Fruit fly (Drosophila melanogaster): Measurements from ENCODE around the gene Lam.

The Lam gene

DNA sequence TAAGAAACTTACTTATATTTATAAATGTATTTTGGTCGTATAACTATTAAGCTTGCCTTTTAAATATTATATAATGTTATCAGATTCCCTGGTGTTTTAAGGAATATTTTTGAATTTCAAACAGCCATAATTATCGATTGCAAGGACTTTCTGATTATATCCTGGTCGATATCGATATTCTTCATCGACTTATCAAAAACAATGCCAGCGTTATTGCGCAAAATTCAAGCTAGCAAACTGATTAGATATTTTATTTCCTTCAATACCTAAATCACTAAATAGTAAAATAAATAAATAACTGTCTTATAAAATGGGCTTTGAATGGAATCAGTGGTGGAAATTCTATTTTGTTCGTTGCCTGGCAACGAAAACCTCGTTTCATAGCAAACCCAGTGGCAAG is 24.9 kb upstream of the Lam start, which contains the start of gene CG14020:
Gene CG14020, plus strand, starts transcription at position 345 of the 400 bp plus-strand sequence.
- TF ChIP-seq psq (optimal IDR thresholded peaks at IDR 0.05) (no peak), Sin3A (optimal IDR thresholded peaks at IDR 0.05) (no peak), ttk (optimal IDR thresholded peaks at IDR 0.05) (no peak), Myc (optimal IDR thresholded peaks at IDR 0.05) (no peak), h (optimal IDR thresholded peaks at IDR 0.05) (no peak), insv (optimal IDR thresholded peaks at IDR 0.05) (no peak)

DNA sequence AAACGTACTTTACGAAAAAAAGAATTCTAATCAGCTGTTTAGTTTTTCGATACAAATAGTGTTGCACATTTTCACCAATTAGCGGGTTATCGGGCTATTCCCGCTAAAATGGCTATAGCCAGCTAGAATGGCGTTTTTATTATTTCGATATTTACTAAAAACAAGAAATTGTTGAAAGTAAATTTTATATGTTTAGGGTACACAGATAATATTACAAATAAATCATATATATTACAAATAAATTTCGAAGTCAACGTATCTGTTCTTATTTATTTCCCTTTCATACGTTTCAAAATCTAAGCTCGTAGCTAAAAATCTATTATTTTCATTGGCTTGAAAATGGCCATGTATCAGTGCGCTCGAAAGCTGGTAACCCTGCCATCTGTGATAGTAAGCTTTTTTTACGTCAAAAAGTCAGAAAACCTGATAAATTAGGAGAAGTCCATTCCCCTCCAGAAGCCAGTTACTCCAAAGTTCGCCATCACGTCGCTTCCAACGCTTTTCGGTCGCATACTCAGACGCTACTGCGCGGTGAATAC is 22.4 kb upstream of the Lam start, which contains the start of the genes CG7382 and cl:
Gene CG7382, minus strand, starts transcription at position 51 of the 539 bp plus-strand sequence.
Gene cl, plus strand, starts transcription at position 290 of the 539 bp plus-strand sequence.
- TF ChIP-seq h (optimal IDR thresholded peaks at IDR 0.05) (no peak), insv (optimal IDR thresholded peaks at IDR 0.05) (no peak), Myc (optimal IDR thresholded peaks at IDR 0.05) (no peak), ttk (optimal IDR thresholded peaks at IDR 0.05) (no peak), Sin3A (optimal IDR thresholded peaks at IDR 0.05) (no peak), psq (optimal IDR thresholded peaks at IDR 0.05) (no peak)

DNA sequence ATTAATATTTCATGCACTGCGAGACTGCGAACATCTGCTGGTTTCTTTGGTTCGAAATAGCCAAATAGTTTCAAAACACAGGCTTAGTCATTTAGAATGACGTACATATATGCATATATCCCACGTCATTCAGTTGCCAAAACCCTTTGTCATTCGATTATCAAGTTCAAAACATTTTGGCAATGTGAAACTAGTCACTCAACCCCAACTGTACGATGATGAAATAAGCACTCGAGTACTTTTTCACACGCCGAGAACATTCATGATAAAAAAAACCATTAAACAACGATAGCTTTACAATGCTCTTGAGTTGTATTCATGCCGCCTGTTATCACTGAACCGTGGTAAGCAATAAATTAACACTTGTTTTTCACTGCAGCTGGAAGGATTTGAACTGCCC is 21.5 kb upstream of the Lam start:
- no peak for TF ChIP-seq Myc (optimal IDR thresholded peaks at IDR 0.05)
- no peak for TF ChIP-seq ttk (optimal IDR thresholded peaks at IDR 0.05)
- TF ChIP-seq Sin3A (optimal IDR thresholded peaks at IDR 0.05): no peak
- no peak for TF ChIP-seq insv (optimal IDR thresholded peaks at IDR 0.05)
- TF ChIP-seq psq (optimal IDR thresholded peaks at IDR 0.05): no peak
- no peak for TF ChIP-seq h (optimal IDR thresholded peaks at IDR 0.05)

DNA sequence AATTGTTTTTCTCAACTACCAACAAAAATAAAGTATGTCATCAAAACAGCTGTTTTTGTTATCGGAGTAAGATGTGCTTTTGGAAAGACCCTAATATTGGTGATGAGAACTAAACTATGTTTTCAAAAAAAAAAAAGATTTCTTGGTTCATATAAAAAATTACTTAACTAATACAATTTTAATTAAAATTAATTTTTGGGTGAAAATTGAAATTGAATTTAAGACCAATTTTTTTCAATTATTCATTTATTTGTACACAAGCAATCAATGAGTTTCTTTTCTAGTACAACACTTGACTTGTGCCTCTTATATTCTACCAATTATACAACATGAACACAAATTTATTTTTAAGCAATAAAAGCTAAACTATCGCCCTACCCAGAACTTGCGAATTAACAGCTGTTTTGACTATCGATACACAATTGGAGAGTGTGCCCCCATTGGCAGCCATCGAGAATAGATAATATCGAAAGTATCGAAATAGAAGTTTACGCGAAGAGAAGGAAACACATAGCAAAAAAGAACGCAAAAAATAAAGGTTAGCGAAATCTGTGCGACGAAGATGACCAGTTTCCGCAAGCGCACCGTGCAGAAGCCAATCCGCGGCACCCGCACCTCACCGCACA is 18.3 kb upstream of the Lam start, which contains the start of the genes Vps52 and Elp4:
Gene Vps52, minus strand, starts transcription at position 51 of the 626 bp plus-strand sequence.
Gene Elp4, plus strand, starts transcription at position 292 of the 626 bp plus-strand sequence.
- TF ChIP-seq ttk (optimal IDR thresholded peaks at IDR 0.05) (no peak), psq (optimal IDR thresholded peaks at IDR 0.05) (no peak), h (optimal IDR thresholded peaks at IDR 0.05) (no peak), Myc (optimal IDR thresholded peaks at IDR 0.05) (no peak), insv (optimal IDR thresholded peaks at IDR 0.05) (no peak), Sin3A (optimal IDR thresholded peaks at IDR 0.05) (no peak)

DNA sequence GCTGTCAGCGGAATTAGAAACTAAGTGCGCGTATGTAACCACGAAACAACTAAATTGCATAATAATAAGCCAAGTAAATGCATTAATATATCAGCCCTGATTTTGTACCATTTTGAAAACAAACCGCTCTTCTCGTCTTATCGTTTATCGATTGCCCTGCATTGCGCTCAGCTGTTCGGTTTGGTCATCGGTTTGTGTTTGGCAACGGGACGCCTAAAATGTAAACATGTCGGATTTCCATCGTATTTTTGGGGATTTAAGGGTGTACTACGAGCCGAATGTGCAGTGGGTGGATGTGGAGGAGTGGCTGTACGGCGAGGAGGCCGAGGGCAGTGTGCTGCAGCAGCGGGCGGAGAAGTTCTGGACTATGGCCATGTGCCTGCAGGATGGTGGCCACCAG is 16.6 kb upstream of the Lam start, which contains the start of gene Cap-D3:
Gene Cap-D3, plus strand, starts transcription at position 183 of the 400 bp plus-strand sequence.
- TF ChIP-seq psq (optimal IDR thresholded peaks at IDR 0.05): no peak
- TF ChIP-seq h (optimal IDR thresholded peaks at IDR 0.05): no peak
- no peak for TF ChIP-seq insv (optimal IDR thresholded peaks at IDR 0.05)
- TF ChIP-seq Sin3A (optimal IDR thresholded peaks at IDR 0.05): no peak
- no peak for TF ChIP-seq ttk (optimal IDR thresholded peaks at IDR 0.05)
- TF ChIP-seq Myc (optimal IDR thresholded peaks at IDR 0.05): no peak

DNA sequence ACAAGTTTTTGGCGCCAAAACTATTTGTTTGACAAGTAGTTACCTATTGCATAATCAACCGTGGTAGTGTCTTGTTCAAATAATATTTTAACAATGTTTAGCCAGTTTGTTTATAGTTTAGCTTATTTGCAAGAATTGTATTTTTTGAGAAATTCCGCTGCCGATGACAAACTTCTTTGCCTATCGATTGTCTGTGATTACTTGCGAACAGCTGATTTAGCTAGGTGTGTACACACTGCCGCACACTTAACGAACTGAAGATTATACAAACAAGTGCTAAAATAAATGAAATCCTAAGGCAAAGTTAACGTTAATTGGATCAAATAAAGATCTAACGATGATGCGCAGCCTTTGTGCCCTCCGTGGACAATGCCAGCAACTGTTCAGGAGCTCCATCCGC is 15.5 kb upstream of the Lam start, which contains the start of gene Cox11:
Gene Cox11, plus strand, starts transcription at position 220 of the 400 bp plus-strand sequence.
- TF ChIP-seq psq (optimal IDR thresholded peaks at IDR 0.05) (no peak), Sin3A (optimal IDR thresholded peaks at IDR 0.05) (no peak), insv (optimal IDR thresholded peaks at IDR 0.05) (no peak), ttk (optimal IDR thresholded peaks at IDR 0.05) (no peak), Myc (optimal IDR thresholded peaks at IDR 0.05) (no peak), h (optimal IDR thresholded peaks at IDR 0.05) (no peak)

DNA sequence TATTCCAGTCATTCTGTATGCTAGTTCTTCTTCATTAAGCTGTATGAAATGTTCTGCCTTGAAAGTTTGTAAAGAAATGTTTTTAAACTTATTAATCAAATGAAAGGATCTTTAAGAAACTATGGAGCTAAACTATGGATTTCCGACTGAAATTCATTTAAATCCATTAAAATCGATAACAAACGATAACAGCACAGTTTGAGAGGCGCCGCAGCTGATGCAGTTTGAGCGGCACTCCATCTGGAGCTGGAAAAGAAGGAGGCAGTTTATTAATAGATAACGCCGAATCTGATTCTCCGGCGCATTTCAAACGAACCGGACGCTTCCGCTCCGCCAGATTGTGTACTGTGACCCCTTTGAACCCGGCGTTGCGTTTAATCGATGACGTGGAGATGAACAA is 14.4 kb upstream of the Lam start, which contains the start of gene CG31915:
Gene CG31915, plus strand, starts transcription at position 263 of the 400 bp plus-strand sequence.
- TF ChIP-seq psq (optimal IDR thresholded peaks at IDR 0.05) (no peak), ttk (optimal IDR thresholded peaks at IDR 0.05) (no peak), h (optimal IDR thresholded peaks at IDR 0.05) (no peak), insv (optimal IDR thresholded peaks at IDR 0.05) (no peak), Sin3A (optimal IDR thresholded peaks at IDR 0.05) (no peak), Myc (optimal IDR thresholded peaks at IDR 0.05) (no peak)

DNA sequence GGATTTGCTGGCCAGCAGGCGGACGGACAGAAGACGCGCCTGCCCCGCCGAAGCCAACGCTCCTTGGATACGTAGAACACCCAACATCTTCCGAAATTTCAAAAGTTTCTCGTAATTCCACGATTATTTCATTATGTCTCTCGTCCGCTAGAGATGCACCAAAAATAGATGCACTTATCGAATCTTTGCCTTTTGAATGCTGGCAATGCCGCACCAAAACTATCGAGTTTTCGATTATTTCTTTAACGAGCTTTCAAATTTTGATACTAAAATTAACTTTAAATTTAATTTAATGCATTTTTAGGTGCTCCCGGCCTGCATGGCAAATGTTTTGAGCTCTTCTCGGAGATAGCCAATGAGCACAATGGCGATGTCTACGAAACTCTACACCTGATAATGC is 10.2 kb upstream of the Lam start, which contains the start of gene Coq6:
Gene Coq6, minus strand, starts transcription at position 163 of the 400 bp plus-strand sequence.
- TF ChIP-seq Myc (optimal IDR thresholded peaks at IDR 0.05): no peak
- TF ChIP-seq h (optimal IDR thresholded peaks at IDR 0.05): no peak
- TF ChIP-seq insv (optimal IDR thresholded peaks at IDR 0.05): no peak
- TF ChIP-seq Sin3A (optimal IDR thresholded peaks at IDR 0.05): no peak

DNA sequence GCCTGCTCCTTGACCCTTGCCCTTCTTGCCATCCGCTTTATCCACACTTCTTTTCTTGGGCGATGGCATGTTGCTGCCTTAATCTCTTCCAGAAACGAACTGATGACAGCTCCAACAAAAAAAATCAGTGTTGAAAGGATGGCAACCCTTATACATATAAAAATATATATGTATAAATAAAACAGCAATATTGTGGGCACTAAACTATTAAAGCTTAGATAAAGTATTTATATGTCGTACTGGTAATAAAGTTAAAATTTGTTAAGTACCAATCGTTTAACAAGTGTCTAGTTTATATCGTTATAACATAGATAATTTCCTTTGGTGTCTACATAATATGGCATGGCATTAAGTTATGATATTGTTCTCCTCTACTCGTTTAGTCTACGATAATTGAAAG is 5.6 kb upstream of the Lam start, which contains the start of gene tomb:
Gene tomb, minus strand, starts transcription at position 101 of the 400 bp plus-strand sequence.
- TF ChIP-seq Myc (optimal IDR thresholded peaks at IDR 0.05) (no peak), ttk (optimal IDR thresholded peaks at IDR 0.05) (no peak), Sin3A (optimal IDR thresholded peaks at IDR 0.05) (no peak), insv (optimal IDR thresholded peaks at IDR 0.05) (no peak), psq (optimal IDR thresholded peaks at IDR 0.05) (no peak)

DNA sequence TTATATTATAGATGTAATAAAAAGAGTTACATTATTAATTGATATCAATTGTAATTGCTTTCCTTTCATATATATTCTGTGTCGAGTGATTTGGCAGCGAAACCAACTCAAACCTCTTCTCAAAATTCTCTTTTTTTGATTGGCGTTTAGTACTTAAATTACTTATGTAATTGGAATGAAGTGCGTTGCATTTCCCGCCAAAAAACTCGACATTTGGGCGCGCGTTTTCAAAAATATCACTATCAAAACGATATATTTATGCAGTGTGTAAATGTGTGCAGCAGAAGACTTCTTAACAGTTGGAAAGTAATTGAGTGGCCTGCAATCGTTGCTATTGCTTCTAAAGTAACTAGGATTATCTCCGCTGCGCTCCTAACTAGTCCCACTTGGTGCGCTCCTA is 5.2 kb upstream of the Lam start:
- no peak for TF ChIP-seq h (optimal IDR thresholded peaks at IDR 0.05)
- TF ChIP-seq insv (optimal IDR thresholded peaks at IDR 0.05): no peak
- no peak for TF ChIP-seq Myc (optimal IDR thresholded peaks at IDR 0.05)
- TF ChIP-seq psq (optimal IDR thresholded peaks at IDR 0.05): no peak

DNA sequence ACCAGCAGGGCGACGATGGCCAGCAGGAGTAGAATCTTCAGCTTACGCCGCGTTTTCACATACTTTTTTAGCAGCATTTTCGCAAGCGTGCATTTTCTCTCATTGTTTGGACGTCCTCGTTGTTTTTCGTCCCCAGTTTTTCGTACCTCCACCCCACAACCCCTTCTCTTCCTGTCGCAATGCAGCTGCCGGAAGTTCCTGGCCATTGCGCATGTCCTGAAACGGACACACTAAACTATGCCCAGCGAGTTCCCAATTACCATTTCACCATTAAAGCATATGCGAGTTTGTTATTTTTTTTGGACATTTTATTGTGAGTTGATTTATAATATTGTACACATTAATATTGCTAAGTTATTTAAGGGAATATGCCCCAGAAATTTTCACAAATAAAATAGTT is 3.2 kb upstream of the Lam start, which contains the start of gene CG14015:
Gene CG14015, minus strand, starts transcription at position 163 of the 400 bp plus-strand sequence.
- TF ChIP-seq psq (optimal IDR thresholded peaks at IDR 0.05): no peak
- TF ChIP-seq Sin3A (optimal IDR thresholded peaks at IDR 0.05): no peak
- TF ChIP-seq insv (optimal IDR thresholded peaks at IDR 0.05): no peak
- TF ChIP-seq h (optimal IDR thresholded peaks at IDR 0.05): no peak

DNA sequence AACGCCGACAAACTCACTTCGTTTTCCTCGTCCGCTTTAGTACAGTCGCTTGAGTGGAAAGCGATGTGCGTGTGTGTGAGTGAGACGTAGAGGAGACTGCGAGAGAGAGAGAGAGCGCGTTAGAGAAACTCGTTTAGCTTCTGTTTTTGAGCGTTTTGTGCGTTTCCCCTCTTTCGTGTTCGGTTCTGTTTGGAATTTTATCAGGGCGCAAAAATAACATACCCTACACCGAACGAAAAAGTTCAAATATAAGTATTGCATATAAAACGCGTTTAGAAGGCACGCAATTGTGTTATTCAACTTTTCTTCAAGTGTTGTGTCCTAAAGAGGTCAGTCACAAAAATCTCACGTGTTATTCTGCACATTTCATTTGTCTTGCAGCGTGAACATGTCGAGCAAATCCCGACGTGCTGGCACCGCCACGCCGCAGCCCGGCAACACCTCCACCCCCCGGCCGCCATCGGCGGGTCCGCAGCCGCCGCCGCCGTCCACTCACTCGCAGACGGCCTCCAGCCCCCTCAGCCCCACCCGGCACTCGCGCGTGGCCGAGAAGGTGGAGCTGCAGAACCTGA is 750 bp downstream of the Lam start:
- TF ChIP-seq Sin3A (optimal IDR thresholded peaks at IDR 0.05) (no peak), psq (optimal IDR thresholded peaks at IDR 0.05) (no peak), h (optimal IDR thresholded peaks at IDR 0.05) (no peak), Myc (optimal IDR thresholded peaks at IDR 0.05) (no peak), insv (optimal IDR thresholded peaks at IDR 0.05) (no peak), ttk (optimal IDR thresholded peaks at IDR 0.05) (no peak)
